Worm (Caenorhabditis elegans) whole organism, L3 larva: Measurements from ENCODE around the gene F16F9.4.

Experiments
- R02D3.7 ChIP-seq: fragments of 150-350 bp; optimal IDR thresholded peaks from 2 replicates; lab custom pipeline; 2014; ENCODE audit warnings: missing biosample characterization, missing genetic modification characterization
- ZK546.5 ChIP-seq: sonication (generic microtip); optimal IDR thresholded peaks from 2 replicates; lab custom pipeline; 2017; ENCODE audit warnings: missing biosample characterization, missing genetic modification characterization
- aly-2 ChIP-seq: fragments of 150-350 bp; optimal IDR thresholded peaks from 2 replicates; lab custom pipeline; 2014; ENCODE audit warnings: missing biosample characterization, missing genetic modification characterization
- ama-1 ChIP-seq: fragments of 150-350 bp; optimal IDR thresholded peaks from 2 replicates; lab custom pipeline; 2018
- ceh-16 ChIP-seq: sonication (generic microtip); optimal IDR thresholded peaks from 2 replicates; lab custom pipeline; 2017; ENCODE audit warnings: missing biosample characterization, missing genetic modification characterization
- ceh-28 ChIP-seq: fragments of 150-350 bp; optimal IDR thresholded peaks from 2 replicates; lab custom pipeline; 2014; ENCODE audit warnings: missing biosample characterization, missing genetic modification reagents, missing genetic modification characterization
- ceh-82 ChIP-seq: fragments of 150-350 bp; optimal IDR thresholded peaks from 2 replicates; lab custom pipeline; 2014; ENCODE audit warnings: missing biosample characterization, missing genetic modification characterization
- ceh-9 ChIP-seq: sonication (generic microtip); optimal IDR thresholded peaks from 2 replicates; lab custom pipeline; 2018; ENCODE audit warnings: missing biosample characterization, missing genetic modification characterization
- daf-12 ChIP-seq: fragments of 150-350 bp; optimal IDR thresholded peaks from 2 replicates; lab custom pipeline; 2014; ENCODE audit warnings: missing biosample characterization, missing genetic modification reagents, missing genetic modification characterization
- egl-27 ChIP-seq: sonication (generic microtip); optimal IDR thresholded peaks from 4 replicates; lab custom pipeline; 2017; ENCODE audit warnings: missing biosample characterization, missing genetic modification reagents, missing genetic modification characterization
- egl-5 ChIP-seq: fragments of 150-350 bp; optimal IDR thresholded peaks from 2 replicates; lab custom pipeline; 2017; ENCODE audit warnings: missing biosample characterization, missing genetic modification reagents, missing genetic modification characterization, inconsistent platforms
- elt-1 ChIP-seq: fragments of 150-350 bp; optimal IDR thresholded peaks from 2 replicates; lab custom pipeline; 2014; ENCODE audit warnings: missing biosample characterization, missing genetic modification characterization
- elt-2 ChIP-seq: sonication (generic microtip); optimal IDR thresholded peaks from 2 replicates; lab custom pipeline; 2016; ENCODE audit warnings: missing genetic modification reagents, mild to moderate bottlenecking, missing genetic modification characterization, missing compliant biosample characterization
- elt-3 ChIP-seq, 3 experiments: fragments of 150-350 bp in 1 of 3; sonication (generic microtip) in 2 of 3; optimal IDR thresholded peaks; 2 replicates in 2 of 3; 4 replicates in 1 of 3; lab custom pipeline; 2014 to 2017; ENCODE audit warnings: missing biosample characterization in 3 of 3, missing genetic modification characterization in 3 of 3
- eor-1 ChIP-seq, 2 experiments: fragments of 150-350 bp; optimal IDR thresholded peaks; 2 replicates each; lab custom pipeline; 2014 to 2018; ENCODE audit warnings: missing biosample characterization in 2 of 2, missing genetic modification characterization in 2 of 2
- fkh-10 ChIP-seq: sonication (generic microtip); optimal IDR thresholded peaks from 2 replicates; lab custom pipeline; 2017; ENCODE audit warnings: missing biosample characterization, missing genetic modification reagents, missing genetic modification characterization
- fkh-2 ChIP-seq: fragments of 150-350 bp; optimal IDR thresholded peaks from 2 replicates; lab custom pipeline; 2014; ENCODE audit warnings: missing biosample characterization, missing genetic modification reagents, missing genetic modification characterization
- fos-1 ChIP-seq: fragments of 150-350 bp; optimal IDR thresholded peaks from 2 replicates; lab custom pipeline; 2014; ENCODE audit warnings: missing biosample characterization, missing genetic modification characterization
- hmg-11 ChIP-seq: sonication (generic microtip); optimal IDR thresholded peaks from 2 replicates; lab custom pipeline; 2016; ENCODE audit warnings: missing genetic modification characterization, missing compliant biosample characterization
- jun-1 ChIP-seq: fragments of 150-350 bp; optimal IDR thresholded peaks from 2 replicates; lab custom pipeline; 2014; ENCODE audit warnings: missing biosample characterization, missing genetic modification reagents, missing genetic modification characterization
- lin-15B ChIP-seq: fragments of 150-350 bp; optimal IDR thresholded peaks from 2 replicates; lab custom pipeline; 2014; ENCODE audit warnings: missing biosample characterization, missing genetic modification characterization
- lin-39 ChIP-seq: fragments of 150-350 bp; optimal IDR thresholded peaks from 2 replicates; lab custom pipeline; 2018; ENCODE audit warnings: missing biosample characterization, missing genetic modification reagents, missing genetic modification characterization
- lsy-12 ChIP-seq: sonication (generic microtip); optimal IDR thresholded peaks from 2 replicates; lab custom pipeline; 2016; ENCODE audit warnings: mild to moderate bottlenecking, missing genetic modification characterization, missing compliant biosample characterization
- mdl-1 ChIP-seq: fragments of 150-350 bp; optimal IDR thresholded peaks from 2 replicates; lab custom pipeline; 2014; ENCODE audit warnings: missing biosample characterization, missing genetic modification characterization
- mml-1 ChIP-seq: fragments of 150-350 bp; sonication (generic microtip); optimal IDR thresholded peaks from 3 replicates; lab custom pipeline; 2014; ENCODE audit warnings: missing biosample characterization, missing genetic modification characterization
- nfya-1 ChIP-seq: sonication (generic microtip); optimal IDR thresholded peaks from 2 replicates; lab custom pipeline; 2017; ENCODE audit warnings: missing genetic modification characterization, mild to moderate bottlenecking, missing compliant biosample characterization, antibody characterized with exemption, moderate library complexity; ENCODE audit not compliant: insufficient read depth
- nhr-11 ChIP-seq: fragments of 150-350 bp; optimal IDR thresholded peaks from 2 replicates; lab custom pipeline; 2014; ENCODE audit warnings: missing biosample characterization, missing genetic modification characterization
- nhr-12 ChIP-seq: fragments of 150-350 bp; optimal IDR thresholded peaks from 2 replicates; lab custom pipeline; 2014; ENCODE audit warnings: missing biosample characterization, missing genetic modification characterization
- nhr-23 ChIP-seq: fragments of 150-350 bp; optimal IDR thresholded peaks from 2 replicates; lab custom pipeline; 2014; ENCODE audit warnings: missing biosample characterization, missing genetic modification reagents, missing genetic modification characterization
- nhr-237 ChIP-seq: fragments of 150-350 bp; optimal IDR thresholded peaks from 2 replicates; lab custom pipeline; 2014; ENCODE audit warnings: missing biosample characterization, missing genetic modification characterization
- nhr-25 ChIP-seq: sonication (generic microtip); optimal IDR thresholded peaks from 2 replicates; lab custom pipeline; 2017; ENCODE audit warnings: missing biosample characterization, missing genetic modification characterization
- nhr-28 ChIP-seq: fragments of 150-350 bp; optimal IDR thresholded peaks from 2 replicates; lab custom pipeline; 2014; ENCODE audit warnings: missing biosample characterization, missing genetic modification characterization
- nhr-43 ChIP-seq: sonication (generic microtip); optimal IDR thresholded peaks from 2 replicates; lab custom pipeline; 2016; ENCODE audit warnings: mild to moderate bottlenecking, missing genetic modification characterization, missing compliant biosample characterization; ENCODE audit not compliant: poor library complexity, severe bottlenecking
- nhr-67 ChIP-seq: fragments of 150-350 bp; optimal IDR thresholded peaks from 2 replicates; lab custom pipeline; 2014; ENCODE audit warnings: missing biosample characterization, missing genetic modification characterization
- nhr-76 ChIP-seq: fragments of 150-350 bp; sonication (generic microtip); optimal IDR thresholded peaks from 5 replicates; lab custom pipeline; 2014; ENCODE audit warnings: missing biosample characterization, missing genetic modification characterization
- nhr-77 ChIP-seq: fragments of 150-350 bp; optimal IDR thresholded peaks from 2 replicates; lab custom pipeline; 2014; ENCODE audit warnings: missing biosample characterization, missing genetic modification characterization
- pha-4 ChIP-seq: fragments of 150-350 bp; optimal IDR thresholded peaks from 2 replicates; lab custom pipeline; 2014; ENCODE audit warnings: missing biosample characterization, missing genetic modification reagents, missing genetic modification characterization
- pqm-1 ChIP-seq: fragments of 150-350 bp; optimal IDR thresholded peaks from 2 replicates; lab custom pipeline; 2017; ENCODE audit warnings: missing biosample characterization, missing genetic modification characterization, inconsistent platforms
- sea-2 ChIP-seq: fragments of 150-350 bp; sonication (generic microtip); optimal IDR thresholded peaks from 4 replicates; lab custom pipeline; 2014; ENCODE audit warnings: missing biosample characterization, missing genetic modification reagents, missing genetic modification characterization
- skn-1 ChIP-seq: fragments of 150-350 bp; optimal IDR thresholded peaks from 2 replicates; lab custom pipeline; 2014; ENCODE audit warnings: missing biosample characterization, missing genetic modification characterization
- snpc-4 ChIP-seq: fragments of 150-350 bp; optimal IDR thresholded peaks from 2 replicates; lab custom pipeline; 2014; ENCODE audit warnings: missing biosample characterization, missing genetic modification characterization
- tbx-2 ChIP-seq: sonication (generic microtip); optimal IDR thresholded peaks from 2 replicates; lab custom pipeline; 2016; ENCODE audit warnings: mild to moderate bottlenecking, missing genetic modification characterization, missing compliant biosample characterization
- unc-39 ChIP-seq: sonication (generic microtip); optimal IDR thresholded peaks from 4 replicates; lab custom pipeline; 2017; ENCODE audit warnings: missing biosample characterization, missing genetic modification characterization
- unc-62 ChIP-seq: fragments of 150-350 bp; sonication (generic microtip); optimal IDR thresholded peaks from 4 replicates; lab custom pipeline; 2014; ENCODE audit warnings: missing biosample characterization, missing genetic modification reagents, missing genetic modification characterization
- zag-1 ChIP-seq: fragments of 150-350 bp; optimal IDR thresholded peaks from 2 replicates; lab custom pipeline; 2014; ENCODE audit warnings: missing biosample characterization, missing genetic modification characterization
- ztf-11 ChIP-seq: fragments of 150-350 bp; optimal IDR thresholded peaks from 2 replicates; lab custom pipeline; 2014; ENCODE audit warnings: missing biosample characterization, missing genetic modification characterization
- ztf-4 ChIP-seq: fragments of 150-350 bp; optimal IDR thresholded peaks from 2 replicates; lab custom pipeline; 2014; ENCODE audit warnings: missing biosample characterization, missing genetic modification characterization

F16F9.4 gene

ce11 chrX:8477048-8477806 lies 14.1 kb upstream of the F16F9.4 start:
- peak; percentile 46 for TF ChIP-seq nhr-76 (tag; lab: Kevin White, UChicago)
- peak; percentile 66 for TF ChIP-seq nfya-1 (tag; lab: Kevin White, UChicago)
- TF ChIP-seq ceh-82 (tag; lab: Kevin White, UChicago): peak; percentile 5
- TF ChIP-seq ama-1: peak; percentile 39
- peak; percentile 63 for TF ChIP-seq snpc-4 (tag; lab: Kevin White, UChicago)
- peak; percentile 24 for TF ChIP-seq R02D3.7 (tag; lab: Kevin White, UChicago)
- TF ChIP-seq mdl-1: peak; percentile 74
- TF ChIP-seq elt-3 (tag; optimal IDR thresholded peaks at IDR 0.05; lab: Kevin White, UChicago): peak in 2 of 3 experiments; percentile 77 to 90
- TF ChIP-seq egl-5 (tag; lab: Kevin White, UChicago): no peak
- peak; percentile 99 for TF ChIP-seq nhr-43 (tag; lab: Kevin White, UChicago)
- peak; percentile 5 for TF ChIP-seq hmg-11 (tag; lab: Kevin White, UChicago)
- peak; percentile 59 for TF ChIP-seq ztf-4 (tag; lab: Kevin White, UChicago)
- TF ChIP-seq elt-1 (tag; lab: Kevin White, UChicago): peak; percentile 47
- peak; percentile 81 for TF ChIP-seq lsy-12 (tag; lab: Kevin White, UChicago)
- no peak for TF ChIP-seq zag-1
- TF ChIP-seq ZK546.5 (tag; lab: Kevin White, UChicago): no peak
- TF ChIP-seq tbx-2: peak; percentile 88
- TF ChIP-seq nhr-23 (tag; lab: Kevin White, UChicago): peak; percentile 98
- no peak for TF ChIP-seq daf-12 (tag; lab: Kevin White, UChicago)
- peak; percentile 99 for TF ChIP-seq nhr-25 (tag; lab: Kevin White, UChicago)
- peak; percentile 59 for TF ChIP-seq jun-1 (tag; lab: Kevin White, UChicago)
- peak; percentile 74 for TF ChIP-seq elt-2 (tag; lab: Kevin White, UChicago)
- peak; percentile 91 for TF ChIP-seq unc-62 (GFP tag; lab: Kevin White, UChicago)
- TF ChIP-seq ceh-28 (tag; lab: Kevin White, UChicago): peak; percentile 79
- TF ChIP-seq pqm-1 (tag; lab: Kevin White, UChicago): no peak
- no peak for TF ChIP-seq ceh-9 (tag; lab: Kevin White, UChicago)
- TF ChIP-seq, all 47 proteins: peak for 20

ce11 chrX:8476308-8476707 lies 13.1 kb upstream of the F16F9.4 start:
- peak; percentile 25 for TF ChIP-seq hmg-11 (tag; lab: Kevin White, UChicago)
- TF ChIP-seq ama-1: no peak
- no peak for TF ChIP-seq daf-12 (tag; lab: Kevin White, UChicago)
- no peak for TF ChIP-seq lin-15B
- TF ChIP-seq unc-39: no peak
- no peak for TF ChIP-seq lsy-12 (tag; lab: Kevin White, UChicago)
- TF ChIP-seq fkh-2 (tag; lab: Kevin White, UChicago): no peak
- TF ChIP-seq nhr-28 (tag; lab: Kevin White, UChicago): no peak
- peak; percentile 73 for TF ChIP-seq fkh-10
- TF ChIP-seq tbx-2: no peak
- TF ChIP-seq nhr-237 (tag; lab: Kevin White, UChicago): no peak
- peak; percentile 34 for TF ChIP-seq lin-39
- no peak for TF ChIP-seq sea-2 (GFP tag; lab: Kevin White, UChicago)
- no peak for TF ChIP-seq mml-1 (tag; lab: Kevin White, UChicago)
- no peak for TF ChIP-seq jun-1 (tag; lab: Kevin White, UChicago)
- TF ChIP-seq ceh-28 (tag; lab: Kevin White, UChicago): no peak
- TF ChIP-seq nhr-23 (tag; lab: Kevin White, UChicago): no peak
- no peak for TF ChIP-seq pqm-1 (tag; lab: Kevin White, UChicago)
- TF ChIP-seq fos-1 (tag; lab: Kevin White, UChicago): no peak
- no peak for TF ChIP-seq eor-1 (tag; optimal IDR thresholded peaks at IDR 0.05; lab: Kevin White, UChicago)
- TF ChIP-seq egl-5 (tag; lab: Kevin White, UChicago): no peak
- no peak for TF ChIP-seq ztf-11 (tag; lab: Kevin White, UChicago)
- TF ChIP-seq nfya-1 (tag; lab: Kevin White, UChicago): no peak
- TF ChIP-seq nhr-11 (tag; lab: Kevin White, UChicago): no peak
- TF ChIP-seq unc-62 (GFP tag; lab: Kevin White, UChicago): peak; percentile 1
- TF ChIP-seq elt-1 (tag; lab: Kevin White, UChicago): no peak
- TF ChIP-seq nhr-25 (tag; lab: Kevin White, UChicago): no peak
- TF ChIP-seq elt-2 (tag; lab: Kevin White, UChicago): no peak
- no peak for TF ChIP-seq skn-1
- no peak for TF ChIP-seq zag-1
- TF ChIP-seq ceh-16 (tag; lab: Kevin White, UChicago): no peak
- TF ChIP-seq mdl-1: peak; percentile 50
- TF ChIP-seq nhr-67 (tag; lab: Kevin White, UChicago): no peak
- TF ChIP-seq aly-2 (tag; lab: Kevin White, UChicago): no peak
- no peak for TF ChIP-seq pha-4
- TF ChIP-seq snpc-4 (tag; lab: Kevin White, UChicago): no peak
- no peak for TF ChIP-seq nhr-43 (tag; lab: Kevin White, UChicago)
- TF ChIP-seq egl-27 (tag; lab: Kevin White, UChicago): no peak
- TF ChIP-seq ZK546.5 (tag; lab: Kevin White, UChicago): no peak
- no peak for TF ChIP-seq ceh-9 (tag; lab: Kevin White, UChicago)
- TF ChIP-seq nhr-76 (tag; lab: Kevin White, UChicago): no peak
- no peak for TF ChIP-seq nhr-77 (tag; lab: Kevin White, UChicago)
- no peak for TF ChIP-seq nhr-12 (tag; lab: Kevin White, UChicago)
- TF ChIP-seq R02D3.7 (tag; lab: Kevin White, UChicago): no peak
